Fruit fly (Drosophila melanogaster): ENCODE data around the gene HDAC11.
A peak's percentile ranks its signal among the peaks of the same experiment; 100 is the strongest.

Gene HDAC11

dm6 chr3R:24856143-24856542 is at the start of gene HDAC11:
Gene HDAC11, minus strand, starts transcription at chr3R:24856243.
- TF ChIP-seq CG11456 (GFP tag; IDR thresholded peaks at IDR 0.05) (no peak), CG3995 (GFP tag; optimal IDR thresholded peaks at IDR 0.05) (no peak), ssp (GFP tag; IDR thresholded peaks at IDR 0.05) (no peak)

- TF ChIP-seq CG11093 (GFP tag; IDR thresholded peaks at IDR 0.05) = no peak
- TF ChIP-seq Sry-β (GFP tag; optimal IDR thresholded peaks at IDR 0.05) = no peak
- no peak for TF ChIP-seq CG8924 (tag; optimal IDR thresholded peaks at IDR 0.05)
- no peak for TF ChIP-seq Optix (GFP tag; IDR thresholded peaks at IDR 0.05)
- TF ChIP-seq CkIIα-i1 (GFP tag; IDR thresholded peaks at IDR 0.05) = no peak
- TF ChIP-seq Xbp1 (GFP tag; optimal IDR thresholded peaks at IDR 0.05) = no peak
- TF ChIP-seq CG17912 (GFP tag; optimal IDR thresholded peaks at IDR 0.05) = no peak
- TF ChIP-seq lov (optimal IDR thresholded peaks at IDR 0.05) = no peak
- no peak for TF ChIP-seq lov (GFP tag; IDR thresholded peaks at IDR 0.05)
- no peak for TF ChIP-seq CG30020 (tag; optimal IDR thresholded peaks at IDR 0.05)
- TF ChIP-seq CG8478 (optimal IDR thresholded peaks at IDR 0.05) = no peak
- TF ChIP-seq CG10979 (tag; optimal IDR thresholded peaks at IDR 0.05) = no peak
- TF ChIP-seq phol (tag; optimal IDR thresholded peaks at IDR 0.05) = no peak
- TF ChIP-seq ERR (GFP tag; optimal IDR thresholded peaks at IDR 0.05) = no peak
Measured at dm6 chr3R:24900816-24901215, 44.8 kb upstream of the HDAC11 start, which contains the start of gene CG10845. Gene CG10845, plus strand, starts transcription at chr3R:24901116.

DNA sequence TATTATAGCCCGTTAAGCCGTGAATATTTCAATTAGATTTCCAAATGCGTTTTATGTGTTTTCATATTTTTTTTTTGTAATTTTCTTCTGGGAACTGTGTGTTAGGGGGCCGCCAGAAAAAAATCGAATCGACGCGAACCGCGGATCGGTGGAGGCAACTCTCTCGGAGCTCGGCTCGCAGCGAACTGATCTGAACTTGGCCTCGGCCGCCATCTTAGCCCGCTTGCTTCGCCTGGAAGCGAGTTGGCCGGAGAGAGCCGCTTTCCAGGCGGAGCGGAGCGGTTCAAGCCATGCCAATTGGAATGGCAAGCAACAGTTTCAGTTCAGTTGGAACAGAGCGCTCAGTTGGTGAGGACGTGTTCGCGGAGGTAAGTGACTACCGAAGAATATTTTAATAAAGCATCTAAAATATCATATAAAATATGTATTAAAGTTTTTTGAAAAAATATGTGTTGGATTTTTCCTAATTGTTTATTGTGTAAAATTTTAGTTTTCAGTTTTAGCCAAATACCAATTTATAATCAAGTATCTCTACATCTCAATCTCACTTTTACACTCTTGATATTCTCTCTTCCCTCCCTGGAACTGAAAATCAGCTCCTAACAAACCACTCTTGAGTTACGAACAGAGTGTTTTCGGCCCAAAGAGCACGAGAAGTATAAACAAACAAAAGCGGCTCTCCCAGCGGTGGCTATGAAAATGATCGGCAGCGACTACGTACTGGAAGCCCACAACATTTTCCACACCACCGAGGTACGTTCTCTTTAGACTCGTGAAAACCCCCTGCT is 38.6 kb upstream of the HDAC11 start, which contains the start of the genes CG31121 and CG11069:
TSS of gene CG31121 (minus strand) at position 187 of the 788 bp plus-strand sequence.
TSS of gene CG11069 (plus strand) at position 324 of the 788 bp plus-strand sequence.
- TF ChIP-seq CG7357 (GFP tag; IDR thresholded peaks at IDR 0.05) = no peak
- TF ChIP-seq nom (GFP tag; optimal IDR thresholded peaks at IDR 0.05) = peak; percentile 41
- no peak for TF ChIP-seq al (GFP tag; IDR thresholded peaks at IDR 0.05)
- TF ChIP-seq cato (GFP tag; optimal IDR thresholded peaks at IDR 0.05; ENCODE audit: borderline replicate concordance) = no peak
- no peak for TF ChIP-seq MTF-1 (GFP tag; optimal IDR thresholded peaks at IDR 0.05; ENCODE audit: borderline replicate concordance)
- TF ChIP-seq CG17568 (GFP tag; optimal IDR thresholded peaks at IDR 0.05) = no peak
- peak; percentile 50 for TF ChIP-seq kni (GFP tag; optimal IDR thresholded peaks at IDR 0.05)
- no peak for TF ChIP-seq Dll (GFP tag; IDR thresholded peaks at IDR 0.05; ENCODE audit: partially characterized antibody)
- peak; percentile 45; the same call in 1 of the 2 replicates for TF ChIP-seq Drgx (GFP tag; IDR thresholded peaks at IDR 0.05)
- TF ChIP-seq CG7786 (GFP tag; optimal IDR thresholded peaks at IDR 0.05) = no peak
- no peak for TF ChIP-seq chn (GFP tag; optimal IDR thresholded peaks at IDR 0.05)
- TF ChIP-seq Trl (optimal IDR thresholded peaks at IDR 0.05) = peak; percentile 66 to 84
- no peak for TF ChIP-seq Trl (GFP tag; optimal IDR thresholded peaks at IDR 0.05)
- 0 out of 2 replicates have a peak, but pooled peaks have one; percentile 9 for TF ChIP-seq vvl (GFP tag; IDR thresholded peaks at IDR 0.05)
- no peak for TF ChIP-seq PHDP (tag; optimal IDR thresholded peaks at IDR 0.05)
- TF ChIP-seq Sry-δ (GFP tag; optimal IDR thresholded peaks at IDR 0.05) = no peak
- peak; percentile 30; the same call in 1 of the 2 replicates for TF ChIP-seq sob (GFP tag; IDR thresholded peaks at IDR 0.05)
- TF ChIP-seq Atf3 (GFP tag; optimal IDR thresholded peaks at IDR 0.05) = no peak
- no peak for TF ChIP-seq Bteb2 (GFP tag; optimal IDR thresholded peaks at IDR 0.05)
- TF ChIP-seq grn (GFP tag; optimal IDR thresholded peaks at IDR 0.05) = no peak
- no peak for TF ChIP-seq CG13624 (GFP tag; optimal IDR thresholded peaks at IDR 0.05)
- no peak for TF ChIP-seq prd (optimal IDR thresholded peaks at IDR 0.05)
- TF ChIP-seq prd (GFP tag; IDR thresholded peaks at IDR 0.05) = 0 out of 3 replicates have a peak, but pooled peaks have one; percentile 14
- TF ChIP-seq HLHmδ (GFP tag; optimal IDR thresholded peaks at IDR 0.05) = no peak
- 0 out of 4 replicates have a peak, but pooled peaks have one; percentile 56 for TF ChIP-seq chinmo (GFP tag; IDR thresholded peaks at IDR 0.05; ENCODE audit: partially characterized antibody)
- TF ChIP-seq CG12391 (tag; optimal IDR thresholded peaks at IDR 0.05) = peak; percentile 30
- TF ChIP-seq CG14441 (GFP tag; IDR thresholded peaks at IDR 0.05) = no peak
- TF ChIP-seq Rfx (GFP tag; IDR thresholded peaks at IDR 0.05) = peak; percentile 46
- TF ChIP-seq CG11398 (GFP tag; optimal IDR thresholded peaks at IDR 0.05) = no peak
- no peak for TF ChIP-seq pzg (GFP tag; optimal IDR thresholded peaks at IDR 0.05)
- no peak for TF ChIP-seq Deaf1 (tag; optimal IDR thresholded peaks at IDR 0.05)
- no peak for TF ChIP-seq Vsx1 (GFP tag; optimal IDR thresholded peaks at IDR 0.05)
